Worm (Caenorhabditis elegans): ENCODE measurements around the gene M03E7.3.

The M03E7.3 gene

ce11 chrV:5619372-5619771, 4.5 kb downstream of the M03E7.3 start (continued):
- no peak for TF ChIP-seq madf-3 (GFP tag; IDR thresholded peaks at IDR 0.05)
- TF ChIP-seq ztf-18 (tag; optimal IDR thresholded peaks at IDR 0.05): peak; percentile 14
- TF ChIP-seq F33H1.4 (GFP tag; IDR thresholded peaks at IDR 0.05): peak; percentile 58; the same call in 1 of the 2 replicates
- no peak for TF ChIP-seq tbx-9 (tag; optimal IDR thresholded peaks at IDR 0.05; ENCODE audit: borderline replicate concordance)
- no peak for TF ChIP-seq Y67H2A.10 (GFP tag; conservative IDR thresholded peaks at IDR 0.05)
- TF ChIP-seq mcd-1 (GFP tag; IDR thresholded peaks at IDR 0.05): peak; percentile 86
- no peak for TF ChIP-seq tlf-1 (GFP tag; optimal IDR thresholded peaks at IDR 0.05)
- no peak for TF ChIP-seq mes-4 (tag; optimal IDR thresholded peaks at IDR 0.05)
- no peak for TF ChIP-seq B0019.2 (GFP tag; conservative IDR thresholded peaks at IDR 0.05)
- no peak for TF ChIP-seq egrh-3 (GFP tag; IDR thresholded peaks at IDR 0.05)
- TF ChIP-seq sea-2 (GFP tag; IDR thresholded peaks at IDR 0.05): no peak
- TF ChIP-seq lsl-1 (GFP tag; optimal IDR thresholded peaks at IDR 0.05): peak; percentile 89
- TF ChIP-seq cebp-2 (GFP tag; IDR thresholded peaks at IDR 0.05): no peak
- no peak for TF ChIP-seq lin-35 (GFP tag; optimal IDR thresholded peaks at IDR 0.05)
- TF ChIP-seq egl-44 (GFP tag; IDR thresholded peaks at IDR 0.05): no peak
- TF ChIP-seq die-1 (tag; optimal IDR thresholded peaks at IDR 0.05): no peak
- TF ChIP-seq ceh-100 (GFP tag; IDR thresholded peaks at IDR 0.05): no peak
- TF ChIP-seq ztf-22 (GFP tag; optimal IDR thresholded peaks at IDR 0.05): no peak
- peak; percentile 47 for TF ChIP-seq efl-1 (GFP tag; optimal IDR thresholded peaks at IDR 0.05)
- no peak for TF ChIP-seq C06A6.2 (GFP tag; conservative IDR thresholded peaks at IDR 0.05)
- no peak for TF ChIP-seq Y53G8AR.9 (GFP tag; conservative IDR thresholded peaks at IDR 0.05)
- TF ChIP-seq xnd-1 (tag; optimal IDR thresholded peaks at IDR 0.05): peak; percentile 52
- no peak for TF ChIP-seq nhr-179 (tag; optimal IDR thresholded peaks at IDR 0.05)
- TF ChIP-seq Y79H2A.3 (GFP tag; conservative IDR thresholded peaks at IDR 0.05): no peak
- TF ChIP-seq lin-40 (tag; optimal IDR thresholded peaks at IDR 0.05): no peak
- no peak for TF ChIP-seq unc-130 (GFP tag; optimal IDR thresholded peaks at IDR 0.05)
- TF ChIP-seq fkh-3 (tag; optimal IDR thresholded peaks at IDR 0.05): no peak
- peak; percentile 22; the same call in 1 of the 2 replicates for TF ChIP-seq madf-8 (GFP tag; conservative IDR thresholded peaks at IDR 0.05)
- TF ChIP-seq F39B2.1 (GFP tag; IDR thresholded peaks at IDR 0.05): no peak
- TF ChIP-seq attf-6 (GFP tag; IDR thresholded peaks at IDR 0.05): no peak
- TF ChIP-seq tbp1 (GFP tag; optimal IDR thresholded peaks at IDR 0.05): peak; percentile 31
- no peak for TF ChIP-seq B0336.3 (GFP tag; IDR thresholded peaks at IDR 0.05)
- TF ChIP-seq ztf-6 (GFP tag; IDR thresholded peaks at IDR 0.05): no peak
- TF ChIP-seq aptf-3 (GFP tag; IDR thresholded peaks at IDR 0.05): no peak
- TF ChIP-seq snpc-4 (GFP tag; optimal IDR thresholded peaks at IDR 0.05): no peak
- peak in 1 of 4 experiments; percentile 7 for TF ChIP-seq snpc-4 (tag; optimal IDR thresholded peaks at IDR 0.05)
- peak; percentile 63 for TF ChIP-seq madf-6 (GFP tag; IDR thresholded peaks at IDR 0.05)
- no peak for TF ChIP-seq hmg-1.2 (GFP tag; IDR thresholded peaks at IDR 0.05)
- TF ChIP-seq F37B4.10 (GFP tag; IDR thresholded peaks at IDR 0.05): no peak
- TF ChIP-seq attf-5 (GFP tag; optimal IDR thresholded peaks at IDR 0.05): no peak
- no peak for TF ChIP-seq ztf-25 (GFP tag; IDR thresholded peaks at IDR 0.05)
- TF ChIP-seq dpl-1 (GFP tag; optimal IDR thresholded peaks at IDR 0.05): no peak
- TF ChIP-seq lin-54 (GFP tag; optimal IDR thresholded peaks at IDR 0.05): peak; percentile 58
- TF ChIP-seq let-607 (tag; optimal IDR thresholded peaks at IDR 0.05): no peak
- no peak for TF ChIP-seq nfya-2 (GFP tag; IDR thresholded peaks at IDR 0.05)
- no peak for TF ChIP-seq madf-10 (tag; optimal IDR thresholded peaks at IDR 0.05)
- TF ChIP-seq nhr-120 (GFP tag; IDR thresholded peaks at IDR 0.05): no peak
- no peak for TF ChIP-seq bed-2 (GFP tag; IDR thresholded peaks at IDR 0.05)
- TF ChIP-seq ztf-3 (GFP tag; optimal IDR thresholded peaks at IDR 0.05): no peak
- TF ChIP-seq B0261.1 (tag; optimal IDR thresholded peaks at IDR 0.05): no peak

All from whole organism, young adult.